Worm (Caenorhabditis elegans) whole organism, midembryonic: Measurements from ENCODE around the gene D1086.8.

ENCODE experiments used
- T22C8.4 ChIP-seq: fragments of 200-800 bp; sonication (Bioruptor generic); IDR thresholded peaks from 2 replicates; pipeline ENCODE4 v1.3.6; 2022; ENCODE audit warnings: missing genetic modification characterization, missing compliant biosample characterization
- cog-1 ChIP-seq: sonication (generic microtip); optimal IDR thresholded peaks from 2 replicates; lab custom pipeline; 2016; ENCODE audit warnings: missing genetic modification characterization, missing compliant biosample characterization
- flt-1 ChIP-seq: fragments of 200-800 bp; sonication (Bioruptor generic); IDR thresholded peaks from 2 replicates; pipeline ENCODE4 v1.3.6; 2022; ENCODE audit warnings: missing genetic modification characterization, missing compliant biosample characterization
- klf-2 ChIP-seq: fragments of 200-800 bp; sonication (Bioruptor generic); conservative IDR thresholded peaks from 2 replicates; pipeline ENCODE4 v1.3.6; 2022; ENCODE audit warnings: missing genetic modification reagents, missing genetic modification characterization, missing compliant biosample characterization
- med-1 ChIP-seq: sonication (generic microtip); optimal IDR thresholded peaks from 2 replicates; lab custom pipeline; 2017; ENCODE audit warnings: missing genetic modification characterization, mild to moderate bottlenecking, missing compliant biosample characterization, antibody characterized with exemption, missing genetic modification reagents; ENCODE audit not compliant: insufficient read depth
- ref-1 ChIP-seq: fragments of 200-800 bp; sonication (Bioruptor generic); conservative IDR thresholded peaks from 2 replicates; pipeline ENCODE4 v1.3.6; 2022; ENCODE audit warnings: missing genetic modification reagents, missing genetic modification characterization, missing compliant biosample characterization
- tab-1 ChIP-seq: fragments of 200-800 bp; sonication (Bioruptor generic); IDR thresholded peaks from 2 replicates; pipeline ENCODE4 v1.3.6; 2022; ENCODE audit warnings: missing genetic modification characterization, missing compliant biosample characterization
- ztf-23 ChIP-seq: fragments of 200-800 bp; sonication (Bioruptor generic); IDR thresholded peaks from 2 replicates; pipeline ENCODE4 v1.3.6; 2022; ENCODE audit warnings: missing genetic modification reagents, missing genetic modification characterization, missing compliant biosample characterization
- ztf-29 ChIP-seq: fragments of 200-800 bp; sonication (Bioruptor generic); IDR thresholded peaks from 2 replicates; pipeline ENCODE4 v1.3.6; 2022; ENCODE audit warnings: missing genetic modification reagents, missing genetic modification characterization, missing compliant biosample characterization

DNA sequence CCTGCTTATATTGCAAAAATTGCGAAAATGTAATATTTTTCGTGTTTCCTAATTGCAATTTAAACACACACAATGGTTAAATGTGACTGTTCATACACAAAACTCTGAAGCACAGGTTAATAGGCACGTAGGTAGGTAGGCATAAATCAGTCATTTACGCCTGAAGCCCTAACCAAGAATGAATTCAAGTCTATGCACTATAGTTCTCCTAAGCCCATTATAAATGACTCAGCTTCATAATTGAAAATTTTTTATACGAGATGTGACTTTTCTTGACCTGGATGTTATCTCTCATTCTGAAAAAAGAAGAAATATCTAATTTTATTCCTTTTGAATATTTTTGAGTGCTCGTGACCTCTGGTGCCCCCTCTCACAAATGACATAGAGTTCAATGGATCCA lies 47.9 kb downstream of the D1086.8 start:
- no peak for TF ChIP-seq flt-1 (GFP tag; lab: Robert Waterston, UW)
- no peak for TF ChIP-seq klf-2 (GFP tag; lab: Robert Waterston, UW)
- TF ChIP-seq ref-1 (GFP tag; lab: Robert Waterston, UW): no peak
- no peak for TF ChIP-seq tab-1 (GFP tag; lab: Robert Waterston, UW)
- no peak for TF ChIP-seq cog-1 (tag; lab: Kevin White, UChicago)
- TF ChIP-seq med-1: no peak
- no peak for TF ChIP-seq T22C8.4
- no peak for TF ChIP-seq ztf-29 (GFP tag; lab: Robert Waterston, UW)
- no peak for TF ChIP-seq ztf-23 (GFP tag; lab: Robert Waterston, UW)
